Worm (Caenorhabditis elegans): ENCODE data around the gene srx-77.
A peak's percentile ranks its signal among the peaks of the same experiment; 100 is the strongest.

Gene srx-77

ce11 chrV:4630267-4630666 lies 38.3 kb downstream of the srx-77 start:
- TF ChIP-seq zag-1 (tag; optimal IDR thresholded peaks at IDR 0.05) (no peak), fos-1 (tag; optimal IDR thresholded peaks at IDR 0.05) (peak; percentile 64)

ce11 chrV:4628517-4628930 lies 40.0 kb downstream of the srx-77 start, which contains the start of gene pmt-2:
TSS of gene pmt-2 (plus strand) at chrV:4628580.
- TF ChIP-seq nhr-21 (tag; optimal IDR thresholded peaks at IDR 0.05): peak; percentile 28
- peak; percentile 45 for TF ChIP-seq egl-27 (tag; optimal IDR thresholded peaks at IDR 0.05)
- peak; percentile 70 for TF ChIP-seq elt-1 (tag; optimal IDR thresholded peaks at IDR 0.05)
- TF ChIP-seq nhr-25 (tag; optimal IDR thresholded peaks at IDR 0.05): peak; percentile 59
- peak; percentile 61 for TF ChIP-seq nhr-23 (tag; optimal IDR thresholded peaks at IDR 0.05)
- peak; percentile 92 for TF ChIP-seq ceh-16 (tag; optimal IDR thresholded peaks at IDR 0.05)
- peak; percentile 78 for TF ChIP-seq blmp-1 (tag; optimal IDR thresholded peaks at IDR 0.05; ENCODE audit: insufficient read depth)
- TF ChIP-seq nhr-12 (tag; optimal IDR thresholded peaks at IDR 0.05): no peak
- TF ChIP-seq crh-2 (tag; optimal IDR thresholded peaks at IDR 0.05): peak; percentile 44
- peak; percentile 36 for TF ChIP-seq fos-1 (tag; optimal IDR thresholded peaks at IDR 0.05)
- TF ChIP-seq nhr-129 (tag; optimal IDR thresholded peaks at IDR 0.05): peak; percentile 18
- peak; percentile 64 for TF ChIP-seq sma-3 (GFP tag; optimal IDR thresholded peaks at IDR 0.05)
- no peak for TF ChIP-seq ceh-82 (tag; optimal IDR thresholded peaks at IDR 0.05)
- TF ChIP-seq Y55F3AM.14 (GFP tag; optimal IDR thresholded peaks at IDR 0.05): no peak

- no peak for TF ChIP-seq nhr-21 (tag; optimal IDR thresholded peaks at IDR 0.05)
- no peak for TF ChIP-seq unc-62 (GFP tag; optimal IDR thresholded peaks at IDR 0.05)
- no peak for TF ChIP-seq unc-39 (tag; optimal IDR thresholded peaks at IDR 0.05)
- TF ChIP-seq sma-9 (GFP tag; optimal IDR thresholded peaks at IDR 0.05): no peak
- no peak for TF ChIP-seq sma-9 (tag; optimal IDR thresholded peaks at IDR 0.05)
- TF ChIP-seq lin-11 (tag; optimal IDR thresholded peaks at IDR 0.05): no peak
- TF ChIP-seq nhr-23 (tag; optimal IDR thresholded peaks at IDR 0.05): no peak
- no peak for TF ChIP-seq zag-1 (tag; optimal IDR thresholded peaks at IDR 0.05)
- TF ChIP-seq sem-4 (tag; optimal IDR thresholded peaks at IDR 0.05): no peak
- no peak for TF ChIP-seq lin-13 (GFP tag; optimal IDR thresholded peaks at IDR 0.05)
- no peak for TF ChIP-seq peb-1 (tag; optimal IDR thresholded peaks at IDR 0.05)
- TF ChIP-seq nhr-25 (tag; optimal IDR thresholded peaks at IDR 0.05): no peak
- TF ChIP-seq elt-1 (tag; optimal IDR thresholded peaks at IDR 0.05): no peak
- TF ChIP-seq ztf-4 (tag; optimal IDR thresholded peaks at IDR 0.05): no peak
- no peak for TF ChIP-seq nhr-11 (tag; optimal IDR thresholded peaks at IDR 0.05)
- no peak for TF ChIP-seq unc-55 (GFP tag; optimal IDR thresholded peaks at IDR 0.05)
- no peak for TF ChIP-seq mdl-1 (tag; optimal IDR thresholded peaks at IDR 0.05)
- no peak for TF ChIP-seq gmeb-1 (tag; optimal IDR thresholded peaks at IDR 0.05)
- no peak for TF ChIP-seq nhr-129 (tag; optimal IDR thresholded peaks at IDR 0.05)
- no peak for TF ChIP-seq nhr-10 (tag; optimal IDR thresholded peaks at IDR 0.05)
- no peak for TF ChIP-seq C34F6.9 (tag; optimal IDR thresholded peaks at IDR 0.05)
Measured at ce11 chrV:4626344-4626743, 42.2 kb downstream of the srx-77 start.

ce11 chrV:4624717-4625116 lies 43.8 kb downstream of the srx-77 start:
- TF ChIP-seq unc-55 (GFP tag; optimal IDR thresholded peaks at IDR 0.05): no peak
- no peak for TF ChIP-seq mbf-1 (tag; optimal IDR thresholded peaks at IDR 0.05)
- no peak for TF ChIP-seq egl-27 (tag; optimal IDR thresholded peaks at IDR 0.05)
- no peak for TF ChIP-seq nhr-25 (tag; optimal IDR thresholded peaks at IDR 0.05)
- TF ChIP-seq nhr-6 (tag; optimal IDR thresholded peaks at IDR 0.05): no peak
- TF ChIP-seq nhr-10 (tag; optimal IDR thresholded peaks at IDR 0.05): no peak
- TF ChIP-seq nhr-237 (tag; optimal IDR thresholded peaks at IDR 0.05): no peak
- no peak for TF ChIP-seq zag-1 (tag; optimal IDR thresholded peaks at IDR 0.05)
- no peak for TF ChIP-seq nhr-21 (tag; optimal IDR thresholded peaks at IDR 0.05)
- no peak for TF ChIP-seq mab-5 (tag; optimal IDR thresholded peaks at IDR 0.05)
- TF ChIP-seq lsy-2 (tag; optimal IDR thresholded peaks at IDR 0.05): no peak
- TF ChIP-seq nhr-129 (tag; optimal IDR thresholded peaks at IDR 0.05): no peak
- TF ChIP-seq nhr-11 (tag; optimal IDR thresholded peaks at IDR 0.05): no peak
- TF ChIP-seq mdl-1 (tag; optimal IDR thresholded peaks at IDR 0.05): no peak
- no peak for TF ChIP-seq R02D3.7 (tag; optimal IDR thresholded peaks at IDR 0.05)
- TF ChIP-seq aly-2 (tag; optimal IDR thresholded peaks at IDR 0.05): no peak
- TF ChIP-seq unc-39 (tag; optimal IDR thresholded peaks at IDR 0.05): no peak
- no peak for TF ChIP-seq ztf-11 (tag; optimal IDR thresholded peaks at IDR 0.05)
- no peak for TF ChIP-seq elt-3 (tag; optimal IDR thresholded peaks at IDR 0.05)

Data from whole organism, L2 larva.